Fruit fly (Drosophila melanogaster) whole organism, embryonic: ENCODE results near the gene CG45061.

Source experiments
- Ada2b ChIP-seq: fragments of 200-800 bp; sonication (Bioruptor generic); IDR thresholded peaks from 2 replicates; pipeline ENCODE4 v1.3.6; 2022; ENCODE audit warnings: missing biosample characterization, missing genetic modification characterization
- CG1024 ChIP-seq: fragments of 200-800 bp; sonication (Bioruptor generic); IDR thresholded peaks from 2 replicates; pipeline ENCODE4 v1.3.6; 2022; ENCODE audit warnings: missing biosample characterization, missing genetic modification characterization
- CG10321 ChIP-seq: fragments of 200-800 bp; sonication (Bioruptor generic); IDR thresholded peaks from 2 replicates; pipeline ENCODE4 v1.3.6; 2022; ENCODE audit warnings: missing biosample characterization, missing genetic modification characterization
- CG11504 ChIP-seq: fragments of 200-800 bp; sonication (Bioruptor generic); optimal IDR thresholded peaks from 3 replicates; lab custom pipeline; 2019; ENCODE audit warnings: missing biosample characterization, mild to moderate bottlenecking, missing genetic modification characterization, moderate library complexity
- CG12155 ChIP-seq: fragments of 200-800 bp; sonication (Bioruptor generic); optimal IDR thresholded peaks from 3 replicates; lab custom pipeline; 2016; ENCODE audit warnings: missing biosample characterization, missing genetic modification characterization
- CG12769 ChIP-seq: fragments of 200-800 bp; sonication (Bioruptor generic); optimal IDR thresholded peaks from 2 replicates; lab custom pipeline; 2019; ENCODE audit warnings: missing biosample characterization, mild to moderate bottlenecking, missing genetic modification characterization, moderate library complexity
- CG15011 ChIP-seq: fragments of 200-800 bp; sonication (Bioruptor generic); optimal IDR thresholded peaks from 3 replicates; lab custom pipeline; 2018; ENCODE audit warnings: missing biosample characterization, mild to moderate bottlenecking, missing genetic modification characterization
- CG1602 ChIP-seq: fragments of 200-800 bp; sonication (Bioruptor generic); optimal IDR thresholded peaks from 3 replicates; lab custom pipeline; 2016; ENCODE audit warnings: missing biosample characterization, missing genetic modification characterization
- CG17361 ChIP-seq: fragments of 200-800 bp; sonication (Bioruptor generic); IDR thresholded peaks from 3 replicates; pipeline ENCODE4 v1.3.6; 2022; ENCODE audit warnings: missing biosample characterization, missing genetic modification characterization
- CG2202 ChIP-seq: fragments of 200-800 bp; sonication (Bioruptor generic); optimal IDR thresholded peaks from 2 replicates; lab custom pipeline; 2018; ENCODE audit warnings: missing biosample characterization, mild to moderate bottlenecking, missing genetic modification characterization
- CG2889 ChIP-seq: fragments of 200-800 bp; sonication (Bioruptor generic); IDR thresholded peaks from 3 replicates; pipeline ENCODE4 v1.3.6; 2022; ENCODE audit warnings: missing biosample characterization, missing genetic modification characterization
- CG32767 ChIP-seq: fragments of 200-800 bp; sonication (Bioruptor generic); IDR thresholded peaks from 2 replicates; pipeline ENCODE4 v1.3.6; 2022; ENCODE audit warnings: missing biosample characterization, missing genetic modification characterization
- CG33213 ChIP-seq: fragments of 200-800 bp; sonication (Bioruptor generic); optimal IDR thresholded peaks from 3 replicates; lab custom pipeline; 2016; ENCODE audit warnings: missing biosample characterization, missing genetic modification characterization
- CG4328 ChIP-seq: fragments of 200-800 bp; sonication (Bioruptor generic); optimal IDR thresholded peaks from 3 replicates; lab custom pipeline; 2017; ENCODE audit warnings: missing biosample characterization, missing genetic modification reagents, missing genetic modification characterization
- CG4360 ChIP-seq: fragments of 200-800 bp; sonication (Bioruptor generic); IDR thresholded peaks from 2 replicates; pipeline ENCODE4 v1.3.6; 2022; ENCODE audit warnings: missing biosample characterization, missing genetic modification characterization
- CG6654 ChIP-seq: fragments of 200-800 bp; sonication (Bioruptor generic); optimal IDR thresholded peaks from 2 replicates; lab custom pipeline; 2017; ENCODE audit warnings: missing biosample characterization, mild to moderate bottlenecking, missing genetic modification characterization
- CG6854 ChIP-seq: fragments of 200-800 bp; sonication (Bioruptor generic); optimal IDR thresholded peaks from 3 replicates; lab custom pipeline; 2017; ENCODE audit warnings: missing biosample characterization, mild to moderate bottlenecking, missing genetic modification characterization
- CG9215 ChIP-seq: fragments of 200-800 bp; sonication (Bioruptor generic); IDR thresholded peaks from 2 replicates; pipeline ENCODE4 v1.3.6; 2022; ENCODE audit warnings: missing biosample characterization, missing genetic modification characterization
- CG9437 ChIP-seq: fragments of 200-800 bp; sonication (Bioruptor generic); optimal IDR thresholded peaks from 2 replicates; lab custom pipeline; 2018; ENCODE audit warnings: missing biosample characterization, mild to moderate bottlenecking, missing genetic modification characterization
- Dp ChIP-seq: fragments of 200-800 bp; sonication (Bioruptor generic); optimal IDR thresholded peaks from 2 replicates; lab custom pipeline; 2018; ENCODE audit warnings: missing biosample characterization, mild to moderate bottlenecking, missing genetic modification characterization, moderate library complexity
- Drgx ChIP-seq: fragments of 200-800 bp; sonication (Bioruptor generic); IDR thresholded peaks from 2 replicates; pipeline ENCODE4 v1.3.6; 2022; ENCODE audit warnings: missing biosample characterization, missing genetic modification characterization
- Eip74EF ChIP-seq, 2 experiments: fragments of 200-800 bp in 1 of 2; fragments of >200 bp in 1 of 2; sonication (Bioruptor generic) in 1 of 2; optimal IDR thresholded peaks; 2 replicates each; lab custom pipeline; 2017 to 2019; ENCODE audit warnings: missing biosample characterization in 2 of 2, missing genetic modification characterization in 2 of 2, mild to moderate bottlenecking in 1 of 2, moderate library complexity in 1 of 2
- Ets65A ChIP-seq: fragments of 200-800 bp; sonication (Bioruptor generic); peaks from one replicate; lab custom pipeline; 2016; ENCODE audit warnings: missing biosample characterization, missing genetic modification characterization
- Fer3 ChIP-seq: fragments of 200-800 bp; sonication (Bioruptor generic); optimal IDR thresholded peaks from 2 replicates; lab custom pipeline; 2018; ENCODE audit warnings: missing biosample characterization, mild to moderate bottlenecking, missing genetic modification characterization, moderate library complexity
- Hand ChIP-seq: fragments of 200-800 bp; sonication (Bioruptor generic); optimal IDR thresholded peaks from 2 replicates; lab custom pipeline; 2017; ENCODE audit warnings: mild to moderate bottlenecking, missing biosample characterization, missing genetic modification reagents, missing genetic modification characterization
- HmgD ChIP-seq: fragments of 200-800 bp; sonication (Bioruptor generic); optimal IDR thresholded peaks from 3 replicates; lab custom pipeline; 2016; ENCODE audit warnings: missing biosample characterization, missing genetic modification characterization
- Hmx ChIP-seq: fragments of 200-800 bp; sonication (Bioruptor generic); optimal IDR thresholded peaks from 2 replicates; lab custom pipeline; 2016; ENCODE audit warnings: missing biosample characterization, missing genetic modification characterization
- Hr3 ChIP-seq: fragments of 200-800 bp; sonication (Bioruptor generic); optimal IDR thresholded peaks from 3 replicates; lab custom pipeline; 2016; ENCODE audit warnings: missing biosample characterization, missing genetic modification characterization
- Lpt ChIP-seq: fragments of >200 bp; optimal IDR thresholded peaks from 2 replicates; lab custom pipeline; 2018; ENCODE audit warnings: missing biosample characterization, missing genetic modification characterization
- MBD-R2 ChIP-seq: fragments of 200-800 bp; sonication (Bioruptor generic); IDR thresholded peaks from 2 replicates; pipeline ENCODE4 v1.3.6; 2022; ENCODE audit warnings: missing biosample characterization, missing genetic modification characterization
- NK7.1 ChIP-seq: fragments of 200-800 bp; sonication (Bioruptor generic); optimal IDR thresholded peaks from 3 replicates; lab custom pipeline; 2016; ENCODE audit warnings: missing biosample characterization, missing genetic modification characterization
- Ptx1 ChIP-seq: fragments of 200-800 bp; sonication (Bioruptor generic); IDR thresholded peaks from 2 replicates; pipeline ENCODE4 v1.3.6; 2022; ENCODE audit warnings: missing biosample characterization, missing genetic modification characterization
- Ssrp ChIP-seq: fragments of 200-800 bp; sonication (Bioruptor generic); optimal IDR thresholded peaks from 2 replicates; lab custom pipeline; 2018; ENCODE audit warnings: missing biosample characterization, mild to moderate bottlenecking, missing genetic modification characterization, moderate library complexity
- Vsx1 ChIP-seq: fragments of 200-800 bp; sonication (Bioruptor generic); optimal IDR thresholded peaks from 2 replicates; lab custom pipeline; 2017; ENCODE audit warnings: missing biosample characterization, mild to moderate bottlenecking, missing genetic modification characterization, missing genetic modification reagents
- ab ChIP-seq: fragments of 200-800 bp; sonication (Bioruptor generic); optimal IDR thresholded peaks from 2 replicates; lab custom pipeline; 2016; ENCODE audit warnings: missing biosample characterization, missing genetic modification characterization
- chm ChIP-seq: fragments of 200-800 bp; sonication (Bioruptor generic); IDR thresholded peaks from 2 replicates; pipeline ENCODE4 v1.3.6; 2022; ENCODE audit warnings: missing biosample characterization, missing genetic modification characterization
- dysf ChIP-seq: fragments of 200-800 bp; sonication (Bioruptor generic); IDR thresholded peaks from 3 replicates; pipeline ENCODE4 v1.3.6; 2022; ENCODE audit warnings: missing biosample characterization, missing genetic modification characterization
- gsb ChIP-seq: fragments of 200-800 bp; sonication (Bioruptor generic); IDR thresholded peaks from 2 replicates; pipeline ENCODE4 v1.3.6; 2022; ENCODE audit warnings: missing biosample characterization, missing genetic modification characterization
- her ChIP-seq: fragments of 200-800 bp; sonication (Bioruptor generic); optimal IDR thresholded peaks from 2 replicates; lab custom pipeline; 2016; ENCODE audit warnings: missing biosample characterization, missing genetic modification characterization
- ind ChIP-seq: fragments of 200-800 bp; sonication (Bioruptor generic); optimal IDR thresholded peaks from 3 replicates; lab custom pipeline; 2016; ENCODE audit warnings: missing biosample characterization, missing genetic modification characterization
- lola ChIP-seq, 3 experiments: fragments of >200 bp in 2 of 3; fragments of 200-800 bp in 1 of 3; sonication (Bioruptor generic) in 1 of 3; optimal IDR thresholded peaks; 2 replicates each; lab custom pipeline; 2017 to 2019; ENCODE audit warnings: missing biosample characterization in 3 of 3, missing genetic modification characterization in 3 of 3, mild to moderate bottlenecking in 1 of 3, moderate library complexity in 1 of 3
- nau ChIP-seq: fragments of 200-800 bp; sonication (Bioruptor generic); optimal IDR thresholded peaks from 3 replicates; lab custom pipeline; 2017; ENCODE audit warnings: missing biosample characterization, mild to moderate bottlenecking, missing genetic modification characterization, missing genetic modification reagents
- nmo ChIP-seq: fragments of 200-800 bp; sonication (Bioruptor generic); optimal IDR thresholded peaks from 2 replicates; lab custom pipeline; 2018; ENCODE audit warnings: missing biosample characterization, mild to moderate bottlenecking, missing genetic modification characterization, moderate library complexity
- odd ChIP-seq: fragments of 200-800 bp; sonication (Bioruptor generic); optimal IDR thresholded peaks from 2 replicates; lab custom pipeline; 2017; ENCODE audit warnings: missing biosample characterization, mild to moderate bottlenecking, missing genetic modification characterization
- pros ChIP-seq: fragments of 200-800 bp; sonication (Bioruptor generic); optimal IDR thresholded peaks from 3 replicates; lab custom pipeline; 2019; ENCODE audit warnings: missing biosample characterization, mild to moderate bottlenecking, missing genetic modification characterization, moderate library complexity
- pzg ChIP-seq: fragments of 200-800 bp; sonication (Bioruptor generic); optimal IDR thresholded peaks from 3 replicates; lab custom pipeline; 2018; ENCODE audit warnings: missing biosample characterization, mild to moderate bottlenecking, missing genetic modification characterization, moderate library complexity
- row ChIP-seq: fragments of 200-800 bp; sonication (Bioruptor generic); IDR thresholded peaks from 3 replicates; pipeline ENCODE4 v1.3.6; 2022; ENCODE audit warnings: missing biosample characterization, missing genetic modification characterization
- seq ChIP-seq: fragments of 200-800 bp; sonication (Bioruptor generic); IDR thresholded peaks from 2 replicates; pipeline ENCODE4 v1.3.6; 2022; ENCODE audit warnings: missing biosample characterization, missing genetic modification characterization
- sima ChIP-seq: fragments of 200-800 bp; sonication (Bioruptor generic); optimal IDR thresholded peaks from 2 replicates; lab custom pipeline; 2016; ENCODE audit warnings: missing biosample characterization, missing genetic modification characterization
- tgo ChIP-seq: fragments of 200-800 bp; sonication (Bioruptor generic); IDR thresholded peaks from 3 replicates; pipeline ENCODE4 v1.3.6; 2022; ENCODE audit warnings: missing biosample characterization, missing genetic modification characterization
- unpg ChIP-seq: fragments of 200-800 bp; sonication (Bioruptor generic); optimal IDR thresholded peaks from 3 replicates; lab custom pipeline; 2018; ENCODE audit warnings: missing biosample characterization, mild to moderate bottlenecking, missing genetic modification characterization, moderate library complexity
- zfh1 ChIP-seq: fragments of 200-800 bp; sonication (Bioruptor generic); IDR thresholded peaks from 3 replicates; pipeline ENCODE4 v1.3.6; 2022; ENCODE audit warnings: missing biosample characterization, missing genetic modification characterization

CG45061 gene

DNA sequence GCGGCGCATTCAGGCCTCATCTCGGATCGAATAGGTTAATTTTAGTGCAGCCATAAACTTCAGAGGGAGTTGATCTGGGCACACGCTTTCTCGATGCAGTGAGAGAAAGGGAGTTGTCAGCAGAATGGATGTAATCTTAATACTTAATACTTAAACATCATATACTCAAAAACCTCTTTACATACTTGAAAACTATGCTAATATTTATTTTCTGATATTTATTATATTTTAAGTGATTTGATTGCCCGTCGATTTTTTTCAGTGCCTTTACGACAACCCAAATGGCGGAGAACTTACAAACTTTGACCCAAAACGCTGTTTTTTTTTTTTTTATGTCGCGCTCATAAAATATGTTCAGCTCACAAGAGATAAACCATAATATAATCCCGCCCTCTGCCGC, 40.2 kb upstream of the CG45061 start (continued):
- TF ChIP-seq chm (GFP tag; lab: Robert Waterston, UW) (no peak), tgo (GFP tag; lab: Robert Waterston, UW) (no peak), dysf (GFP tag; lab: Robert Waterston, UW) (0 out of 3 replicates have a peak, but pooled peaks have one; percentile 13), CG32767 (GFP tag; lab: Robert Waterston, UW) (no peak), CG1602 (GFP tag; lab: Kevin White, UChicago) (no peak), Ada2b (peak; percentile 38; the same call in 1 of the 2 replicates), ind (peak; percentile 17), CG4360 (GFP tag; lab: Robert Waterston, UW) (no peak), sima (GFP tag; lab: Kevin White, UChicago) (no peak), Dp (GFP tag; lab: Kevin White, UChicago) (no peak), row (GFP tag; lab: Robert Waterston, UW) (0 out of 3 replicates have a peak, but pooled peaks have one; percentile 30), Eip74EF (GFP tag; optimal IDR thresholded peaks at IDR 0.05; lab: Kevin White, UChicago) (no peak), CG17361 (0 out of 3 replicates have a peak, but pooled peaks have one; percentile 15), zfh1 (GFP tag; lab: Robert Waterston, UW) (0 out of 3 replicates have a peak, but pooled peaks have one; percentile 18), Drgx (no peak), Hand (GFP tag; lab: Kevin White, UChicago) (no peak), pzg (no peak), NK7.1 (GFP tag; lab: Kevin White, UChicago) (no peak), CG9437 (GFP tag; lab: Kevin White, UChicago) (no peak), CG6854 (GFP tag; lab: Kevin White, UChicago) (no peak), pros (GFP tag; lab: Kevin White, UChicago) (no peak), CG15011 (GFP tag; lab: Kevin White, UChicago) (no peak), CG2889 (no peak), CG6654 (GFP tag; lab: Kevin White, UChicago) (no peak), CG12155 (no peak), HmgD (GFP tag; lab: Kevin White, UChicago) (no peak), lola (GFP tag; optimal IDR thresholded peaks at IDR 0.05; lab: Kevin White, UChicago) (no peak), MBD-R2 (no peak), nau (GFP tag; lab: Kevin White, UChicago) (no peak), CG9215 (GFP tag; lab: Robert Waterston, UW) (no peak), Ssrp (no peak), unpg (peak; percentile 48), her (no peak), Fer3 (tag; lab: Kevin White, UChicago) (no peak)

DNA sequence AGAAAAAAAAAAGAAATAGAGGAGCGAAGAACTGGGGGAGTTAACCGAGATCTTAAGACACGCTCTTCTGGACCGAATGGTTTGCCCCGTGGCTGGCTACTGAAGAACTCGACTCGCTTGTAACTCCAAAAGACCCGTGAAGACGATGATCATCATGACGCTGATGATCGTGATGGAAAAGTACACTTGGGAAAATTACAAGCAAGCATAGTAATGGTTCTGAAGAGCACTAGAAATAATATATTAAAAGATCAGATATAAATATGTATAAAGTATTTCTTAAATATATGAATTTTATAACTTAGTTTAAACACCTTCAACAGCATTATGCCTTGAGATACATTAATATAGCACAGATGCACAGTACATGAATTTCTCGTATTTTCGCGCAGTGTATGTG, 39.5 kb upstream of the CG45061 start, which contains the start of gene CG1986:
Gene CG1986 (minus strand): TSS at position 101 of the 400 bp plus-strand sequence.
- TF ChIP-seq Lpt (GFP tag; lab: Kevin White, UChicago) = no peak
- TF ChIP-seq nmo (GFP tag; lab: Kevin White, UChicago) = peak; percentile 17
- no peak for TF ChIP-seq CG12769 (tag; lab: Kevin White, UChicago)
- TF ChIP-seq Vsx1 = no peak
- TF ChIP-seq gsb (GFP tag; lab: Robert Waterston, UW) = no peak
- TF ChIP-seq zfh1 (GFP tag; lab: Robert Waterston, UW) = 0 out of 3 replicates have a peak, but pooled peaks have one; percentile 14
- no peak for TF ChIP-seq CG10321 (GFP tag; lab: Robert Waterston, UW)
- TF ChIP-seq CG11504 (tag; lab: Kevin White, UChicago) = peak; percentile 13
- peak; percentile 34 for TF ChIP-seq Ets65A
- TF ChIP-seq nau (GFP tag; lab: Kevin White, UChicago) = no peak
- TF ChIP-seq Ptx1 (GFP tag; lab: Robert Waterston, UW) = 0 out of 2 replicates have a peak, but pooled peaks have one; percentile 13
- no peak for TF ChIP-seq CG33213 (GFP tag; lab: Kevin White, UChicago)
- TF ChIP-seq row (GFP tag; lab: Robert Waterston, UW) = peak; percentile 22; the same call in 2 of the 3 replicates
- TF ChIP-seq ab (GFP tag; lab: Kevin White, UChicago) = no peak
- TF ChIP-seq CG1024 (GFP tag; lab: Robert Waterston, UW) = no peak
- TF ChIP-seq seq = no peak
- no peak for TF ChIP-seq odd
- TF ChIP-seq Hr3 (GFP tag; lab: Kevin White, UChicago) = no peak
- no peak for TF ChIP-seq CG2202 (tag; lab: Kevin White, UChicago)
- no peak for TF ChIP-seq CG4328
- TF ChIP-seq Hmx (GFP tag; lab: Kevin White, UChicago) = no peak
- TF ChIP-seq dysf (GFP tag; lab: Robert Waterston, UW) = 0 out of 3 replicates have a peak, but pooled peaks have one; percentile 11
